Fruit fly (Drosophila melanogaster) whole organism, prepupa: ENCODE data around the gene Bicra.

ENCODE experiments used
- CG10631 ChIP-seq: fragments of 200-800 bp; sonication (Bioruptor generic); optimal IDR thresholded peaks from 2 replicates; lab custom pipeline; 2016; ENCODE audit warnings: missing biosample characterization, missing genetic modification characterization
- CG9139 ChIP-seq: fragments of 200-800 bp; sonication (Bioruptor generic); optimal IDR thresholded peaks from 3 replicates; lab custom pipeline; 2017; ENCODE audit warnings: missing biosample characterization, mild to moderate bottlenecking, missing genetic modification characterization
- dac ChIP-seq: fragments of 200-800 bp; sonication (Bioruptor generic); optimal IDR thresholded peaks from 2 replicates; lab custom pipeline; 2017; ENCODE audit warnings: missing biosample characterization, mild to moderate bottlenecking, missing genetic modification characterization
- lz ChIP-seq: fragments of 200-800 bp; sonication (Bioruptor generic); optimal IDR thresholded peaks from 3 replicates; lab custom pipeline; 2016; ENCODE audit warnings: missing biosample characterization, missing genetic modification characterization
- topi ChIP-seq: fragments of 200-800 bp; sonication (Bioruptor generic); optimal IDR thresholded peaks from 3 replicates; lab custom pipeline; 2016; ENCODE audit warnings: missing biosample characterization, missing genetic modification characterization

DNA sequence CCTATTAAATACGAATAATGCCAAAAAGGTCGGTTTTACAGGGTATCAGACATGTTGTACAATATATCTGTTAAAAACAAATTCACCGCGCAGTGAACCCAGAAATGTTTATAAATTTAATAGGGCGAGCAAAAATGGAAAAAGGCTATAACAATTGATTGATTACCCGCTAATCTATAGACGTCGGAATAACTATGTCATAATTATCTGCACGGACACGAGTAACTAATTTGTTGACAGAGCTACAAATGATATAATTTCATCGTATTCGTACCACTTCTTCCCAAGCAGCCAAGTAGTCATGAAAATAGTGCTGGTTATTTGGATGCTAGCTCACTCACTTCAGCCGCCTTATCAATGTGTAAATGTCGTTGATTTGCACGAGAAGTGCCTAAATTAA, 38.2 kb upstream of the Bicra start, which contains the start of gene CG14518:
- TF ChIP-seq dac (no peak), topi (GFP tag; lab: Kevin White, UChicago) (no peak), CG10631 (GFP tag; lab: Kevin White, UChicago) (no peak), lz (GFP tag; lab: Kevin White, UChicago) (no peak), CG9139 (GFP tag; lab: Kevin White, UChicago) (no peak)
